Worm (Caenorhabditis elegans): Measurements from ENCODE around the gene R03H10.4.

Gene R03H10.4

ce11 chrII:4130074-4130663, 38.1 kb downstream of the R03H10.4 start:
- TF ChIP-seq ham-2 (GFP tag; optimal IDR thresholded peaks at IDR 0.05): peak; percentile 11
- TF ChIP-seq drap-1 (GFP tag; optimal IDR thresholded peaks at IDR 0.05): peak; percentile 60
- TF ChIP-seq hlh-1 (tag; optimal IDR thresholded peaks at IDR 0.05): peak; percentile 57
- TF ChIP-seq flh-1 (GFP tag; optimal IDR thresholded peaks at IDR 0.05): peak; percentile 44
- peak; percentile 28 for TF ChIP-seq bed-3 (GFP tag; optimal IDR thresholded peaks at IDR 0.05)
- TF ChIP-seq ceh-83 (GFP tag; optimal IDR thresholded peaks at IDR 0.05): peak; percentile 73
- peak; percentile 79 for TF ChIP-seq sptf-1 (tag; optimal IDR thresholded peaks at IDR 0.05)
- TF ChIP-seq lin-32 (GFP tag; optimal IDR thresholded peaks at IDR 0.05): peak; percentile 44
- TF ChIP-seq M03D4.4 (tag; optimal IDR thresholded peaks at IDR 0.05): peak; percentile 65
- peak; percentile 72 for TF ChIP-seq cnd-1 (tag; optimal IDR thresholded peaks at IDR 0.05)
- peak; percentile 31 for TF ChIP-seq ceh-43 (GFP tag; optimal IDR thresholded peaks at IDR 0.05)
- TF ChIP-seq sem-2 (GFP tag; optimal IDR thresholded peaks at IDR 0.05): peak; percentile 31
- TF ChIP-seq mls-2 (tag; optimal IDR thresholded peaks at IDR 0.05): peak; percentile 74

DNA sequence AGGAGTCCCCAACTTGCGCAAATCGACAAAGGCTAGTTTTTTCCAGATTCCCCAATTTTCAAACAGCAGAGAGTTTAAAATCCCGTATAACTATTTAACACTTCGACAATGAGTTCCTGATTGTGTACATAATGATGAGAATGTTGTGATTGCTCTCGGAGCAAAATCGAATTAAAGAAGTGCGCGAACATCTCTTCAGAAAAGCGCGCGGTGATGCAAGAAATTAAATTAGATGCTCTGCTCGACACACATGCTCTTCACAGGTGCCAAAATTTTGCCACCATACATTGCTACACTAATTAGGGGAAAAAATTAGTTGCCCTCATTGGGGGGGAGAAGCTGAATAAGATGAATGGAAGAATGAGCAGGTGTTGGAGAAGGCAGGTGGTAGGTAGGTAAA, 38.9 kb downstream of the R03H10.4 start:
- no peak for TF ChIP-seq unc-120 (tag; optimal IDR thresholded peaks at IDR 0.05; ENCODE audit: poor library complexity, severe bottlenecking)
- peak; percentile 95 for TF ChIP-seq ces-1 (GFP tag; optimal IDR thresholded peaks at IDR 0.05)

DNA sequence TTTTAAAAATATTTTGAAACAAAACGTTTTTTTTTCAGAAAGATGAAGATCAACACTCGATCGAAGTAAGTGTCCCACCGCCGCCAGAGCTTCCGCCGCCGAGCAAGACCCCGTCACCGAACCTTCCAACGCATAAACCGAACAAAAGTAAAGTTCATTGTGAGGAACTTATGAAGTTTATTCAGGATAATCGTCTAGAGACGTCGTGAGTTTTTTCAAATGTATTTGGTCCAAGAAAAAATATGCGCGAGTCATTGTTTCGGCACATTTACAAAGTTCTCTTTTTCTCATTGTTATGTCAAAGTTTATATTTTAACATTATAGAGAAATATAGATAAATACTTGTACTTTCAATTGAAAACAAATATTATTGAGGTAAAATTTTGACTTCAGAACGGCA, 43.1 kb downstream of the R03H10.4 start:
- no peak for TF ChIP-seq mab-5 (tag; optimal IDR thresholded peaks at IDR 0.05)
- TF ChIP-seq zip-8 (tag; optimal IDR thresholded peaks at IDR 0.05): no peak
- TF ChIP-seq nhr-28 (tag; optimal IDR thresholded peaks at IDR 0.05): no peak
- no peak for TF ChIP-seq cnd-1 (tag; optimal IDR thresholded peaks at IDR 0.05)
- TF ChIP-seq elt-3 (tag; optimal IDR thresholded peaks at IDR 0.05): no peak
- no peak for TF ChIP-seq flh-1 (GFP tag; optimal IDR thresholded peaks at IDR 0.05)
- TF ChIP-seq bed-3 (GFP tag; optimal IDR thresholded peaks at IDR 0.05): no peak
- TF ChIP-seq elt-1 (tag; optimal IDR thresholded peaks at IDR 0.05; ENCODE audit: borderline replicate concordance, insufficient read depth): no peak
- no peak for TF ChIP-seq unc-62 (GFP tag; optimal IDR thresholded peaks at IDR 0.05)

DNA sequence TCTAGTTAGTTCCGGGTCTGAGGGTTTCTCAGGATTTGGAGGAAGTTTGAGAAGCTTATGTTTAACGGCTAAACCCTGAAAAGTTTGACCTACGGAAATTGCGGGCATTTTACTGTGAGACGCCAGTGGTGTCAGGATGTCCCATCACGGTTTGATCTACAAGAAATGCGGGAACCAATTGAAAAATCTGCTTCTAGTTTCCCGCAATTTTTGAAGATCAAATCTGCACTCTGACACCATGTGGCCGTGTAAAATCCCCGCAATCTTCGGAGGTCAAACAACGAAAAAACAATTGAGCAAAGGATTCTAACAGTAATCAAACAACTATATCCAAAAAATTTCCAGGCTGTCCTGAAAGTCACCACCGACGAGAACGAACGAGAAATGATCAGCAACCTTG, 45.4 kb downstream of the R03H10.4 start:
- TF ChIP-seq blmp-1 (tag; optimal IDR thresholded peaks at IDR 0.05) (no peak), M03D4.4 (tag; optimal IDR thresholded peaks at IDR 0.05) (no peak), lin-13 (tag; optimal IDR thresholded peaks at IDR 0.05) (no peak), bed-3 (GFP tag; optimal IDR thresholded peaks at IDR 0.05) (no peak), flh-1 (GFP tag; optimal IDR thresholded peaks at IDR 0.05) (no peak), tbx-8 (GFP tag; optimal IDR thresholded peaks at IDR 0.05) (no peak), mep-1 (tag; optimal IDR thresholded peaks at IDR 0.05) (no peak), ceh-43 (GFP tag; optimal IDR thresholded peaks at IDR 0.05) (no peak), nhr-12 (tag; optimal IDR thresholded peaks at IDR 0.05) (no peak), elt-1 (tag; optimal IDR thresholded peaks at IDR 0.05; ENCODE audit: borderline replicate concordance, insufficient read depth) (no peak), ceh-83 (GFP tag; optimal IDR thresholded peaks at IDR 0.05) (no peak), sem-2 (GFP tag; optimal IDR thresholded peaks at IDR 0.05) (no peak), lsy-2 (tag; optimal IDR thresholded peaks at IDR 0.05) (no peak), unc-120 (tag; optimal IDR thresholded peaks at IDR 0.05; ENCODE audit: poor library complexity, severe bottlenecking) (no peak), lin-32 (GFP tag; optimal IDR thresholded peaks at IDR 0.05) (no peak)

ce11 chrII:4118508-4118907, 49.8 kb downstream of the R03H10.4 start:
- TF ChIP-seq zip-8 (tag; optimal IDR thresholded peaks at IDR 0.05): no peak
- TF ChIP-seq lsy-2 (tag; optimal IDR thresholded peaks at IDR 0.05): no peak
- no peak for TF ChIP-seq lin-13 (tag; optimal IDR thresholded peaks at IDR 0.05)
- no peak for TF ChIP-seq ceh-83 (GFP tag; optimal IDR thresholded peaks at IDR 0.05)
- TF ChIP-seq ham-2 (GFP tag; optimal IDR thresholded peaks at IDR 0.05): no peak
- TF ChIP-seq sptf-1 (tag; optimal IDR thresholded peaks at IDR 0.05): no peak
